Worm (Caenorhabditis elegans): ENCODE data around the gene osm-7.

DNA sequence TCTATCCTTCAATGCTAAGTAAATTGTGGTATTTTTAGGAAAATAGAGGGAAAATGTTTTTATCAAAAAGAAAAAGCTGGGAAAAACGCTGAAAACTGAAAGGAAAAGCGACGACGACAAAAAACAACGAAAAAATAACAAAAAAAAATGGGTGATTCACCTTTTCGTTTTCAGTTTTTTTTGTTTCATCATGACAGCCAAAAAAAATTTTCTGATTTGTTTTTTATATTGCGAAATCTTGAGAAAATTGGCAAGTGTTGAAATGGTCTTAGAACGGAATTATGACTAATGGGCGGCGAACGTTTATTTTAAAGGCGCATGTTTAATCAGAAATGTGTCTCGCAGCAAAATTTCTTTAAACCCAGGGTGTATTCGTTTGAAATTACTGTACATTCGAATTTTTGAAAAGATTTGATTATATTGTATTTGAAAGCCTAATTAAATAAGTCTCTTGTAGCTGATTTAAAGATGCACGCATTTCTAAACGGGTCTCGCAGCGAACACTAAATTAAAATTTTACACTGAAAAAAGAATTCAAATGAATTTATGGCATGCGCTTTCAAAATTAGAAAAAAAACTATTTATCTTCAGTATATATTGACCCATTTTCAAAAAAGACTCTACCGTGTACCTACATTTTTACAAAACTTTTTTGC lies 40.1 kb upstream of the osm-7 start:
- TF ChIP-seq ceh-39 (tag; optimal IDR thresholded peaks at IDR 0.05) (no peak), elt-3 (tag; optimal IDR thresholded peaks at IDR 0.05) (no peak), nhr-28 (tag; optimal IDR thresholded peaks at IDR 0.05) (no peak), ztf-11 (tag; optimal IDR thresholded peaks at IDR 0.05) (no peak), nhr-76 (tag; optimal IDR thresholded peaks at IDR 0.05) (no peak), snpc-4 (tag; optimal IDR thresholded peaks at IDR 0.05) (no peak), sptf-1 (tag; optimal IDR thresholded peaks at IDR 0.05) (no peak), pha-4 (tag; optimal IDR thresholded peaks at IDR 0.05) (no peak), M03D4.4 (tag; optimal IDR thresholded peaks at IDR 0.05) (no peak)

Data from whole organism, mixed stage, embryonic.